Worm (Caenorhabditis elegans) whole organism, L3 larva: ENCODE data around the gene snu-23.
A peak's percentile ranks its signal among the peaks of the same experiment; 100 is the strongest.

Experiments used
- aly-2 ChIP-seq: fragments of 150-350 bp; optimal IDR thresholded peaks from 2 replicates; lab custom pipeline; 2014; ENCODE audit warnings: missing biosample characterization, missing genetic modification characterization
- ama-1 ChIP-seq: fragments of 150-350 bp; optimal IDR thresholded peaks from 2 replicates; lab custom pipeline; 2018
- ceh-16 ChIP-seq: sonication (generic microtip); optimal IDR thresholded peaks from 2 replicates; lab custom pipeline; 2017; ENCODE audit warnings: missing biosample characterization, missing genetic modification characterization
- ceh-28 ChIP-seq: fragments of 150-350 bp; optimal IDR thresholded peaks from 2 replicates; lab custom pipeline; 2014; ENCODE audit warnings: missing biosample characterization, missing genetic modification reagents, missing genetic modification characterization
- ceh-82 ChIP-seq: fragments of 150-350 bp; optimal IDR thresholded peaks from 2 replicates; lab custom pipeline; 2014; ENCODE audit warnings: missing biosample characterization, missing genetic modification characterization
- ceh-9 ChIP-seq: sonication (generic microtip); optimal IDR thresholded peaks from 2 replicates; lab custom pipeline; 2018; ENCODE audit warnings: missing biosample characterization, missing genetic modification characterization
- egl-27 ChIP-seq: sonication (generic microtip); optimal IDR thresholded peaks from 4 replicates; lab custom pipeline; 2017; ENCODE audit warnings: missing biosample characterization, missing genetic modification reagents, missing genetic modification characterization
- egl-5 ChIP-seq: fragments of 150-350 bp; optimal IDR thresholded peaks from 2 replicates; lab custom pipeline; 2017; ENCODE audit warnings: missing biosample characterization, missing genetic modification reagents, missing genetic modification characterization, inconsistent platforms
- elt-1 ChIP-seq: fragments of 150-350 bp; optimal IDR thresholded peaks from 2 replicates; lab custom pipeline; 2014; ENCODE audit warnings: missing biosample characterization, missing genetic modification characterization
- elt-3 ChIP-seq, 3 experiments: fragments of 150-350 bp in 1 of 3; sonication (generic microtip) in 2 of 3; optimal IDR thresholded peaks; 2 replicates in 2 of 3; 4 replicates in 1 of 3; lab custom pipeline; 2014 to 2017; ENCODE audit warnings: missing biosample characterization in 3 of 3, missing genetic modification characterization in 3 of 3
- fkh-10 ChIP-seq: sonication (generic microtip); optimal IDR thresholded peaks from 2 replicates; lab custom pipeline; 2017; ENCODE audit warnings: missing biosample characterization, missing genetic modification reagents, missing genetic modification characterization
- fkh-2 ChIP-seq: fragments of 150-350 bp; optimal IDR thresholded peaks from 2 replicates; lab custom pipeline; 2014; ENCODE audit warnings: missing biosample characterization, missing genetic modification reagents, missing genetic modification characterization
- fos-1 ChIP-seq: fragments of 150-350 bp; optimal IDR thresholded peaks from 2 replicates; lab custom pipeline; 2014; ENCODE audit warnings: missing biosample characterization, missing genetic modification characterization
- hmg-11 ChIP-seq: sonication (generic microtip); optimal IDR thresholded peaks from 2 replicates; lab custom pipeline; 2016; ENCODE audit warnings: missing genetic modification characterization, missing compliant biosample characterization
- jun-1 ChIP-seq: fragments of 150-350 bp; optimal IDR thresholded peaks from 2 replicates; lab custom pipeline; 2014; ENCODE audit warnings: missing biosample characterization, missing genetic modification reagents, missing genetic modification characterization
- lin-15B ChIP-seq: fragments of 150-350 bp; optimal IDR thresholded peaks from 2 replicates; lab custom pipeline; 2014; ENCODE audit warnings: missing biosample characterization, missing genetic modification characterization
- lin-39 ChIP-seq: fragments of 150-350 bp; optimal IDR thresholded peaks from 2 replicates; lab custom pipeline; 2018; ENCODE audit warnings: missing biosample characterization, missing genetic modification reagents, missing genetic modification characterization
- nfya-1 ChIP-seq: sonication (generic microtip); optimal IDR thresholded peaks from 2 replicates; lab custom pipeline; 2017; ENCODE audit warnings: missing genetic modification characterization, mild to moderate bottlenecking, missing compliant biosample characterization, antibody characterized with exemption, moderate library complexity; ENCODE audit not compliant: insufficient read depth
- nhr-11 ChIP-seq: fragments of 150-350 bp; optimal IDR thresholded peaks from 2 replicates; lab custom pipeline; 2014; ENCODE audit warnings: missing biosample characterization, missing genetic modification characterization
- nhr-23 ChIP-seq: fragments of 150-350 bp; optimal IDR thresholded peaks from 2 replicates; lab custom pipeline; 2014; ENCODE audit warnings: missing biosample characterization, missing genetic modification reagents, missing genetic modification characterization
- nhr-25 ChIP-seq: sonication (generic microtip); optimal IDR thresholded peaks from 2 replicates; lab custom pipeline; 2017; ENCODE audit warnings: missing biosample characterization, missing genetic modification characterization
- nhr-28 ChIP-seq: fragments of 150-350 bp; optimal IDR thresholded peaks from 2 replicates; lab custom pipeline; 2014; ENCODE audit warnings: missing biosample characterization, missing genetic modification characterization
- nhr-76 ChIP-seq: fragments of 150-350 bp; sonication (generic microtip); optimal IDR thresholded peaks from 5 replicates; lab custom pipeline; 2014; ENCODE audit warnings: missing biosample characterization, missing genetic modification characterization
- pqm-1 ChIP-seq: fragments of 150-350 bp; optimal IDR thresholded peaks from 2 replicates; lab custom pipeline; 2017; ENCODE audit warnings: missing biosample characterization, missing genetic modification characterization, inconsistent platforms
- sea-2 ChIP-seq: fragments of 150-350 bp; sonication (generic microtip); optimal IDR thresholded peaks from 4 replicates; lab custom pipeline; 2014; ENCODE audit warnings: missing biosample characterization, missing genetic modification reagents, missing genetic modification characterization
- skn-1 ChIP-seq: fragments of 150-350 bp; optimal IDR thresholded peaks from 2 replicates; lab custom pipeline; 2014; ENCODE audit warnings: missing biosample characterization, missing genetic modification characterization
- snpc-4 ChIP-seq: fragments of 150-350 bp; optimal IDR thresholded peaks from 2 replicates; lab custom pipeline; 2014; ENCODE audit warnings: missing biosample characterization, missing genetic modification characterization
- unc-39 ChIP-seq: sonication (generic microtip); optimal IDR thresholded peaks from 4 replicates; lab custom pipeline; 2017; ENCODE audit warnings: missing biosample characterization, missing genetic modification characterization
- unc-62 ChIP-seq: fragments of 150-350 bp; sonication (generic microtip); optimal IDR thresholded peaks from 4 replicates; lab custom pipeline; 2014; ENCODE audit warnings: missing biosample characterization, missing genetic modification reagents, missing genetic modification characterization
- zag-1 ChIP-seq: fragments of 150-350 bp; optimal IDR thresholded peaks from 2 replicates; lab custom pipeline; 2014; ENCODE audit warnings: missing biosample characterization, missing genetic modification characterization
- ztf-4 ChIP-seq: fragments of 150-350 bp; optimal IDR thresholded peaks from 2 replicates; lab custom pipeline; 2014; ENCODE audit warnings: missing biosample characterization, missing genetic modification characterization

The snu-23 gene

DNA sequence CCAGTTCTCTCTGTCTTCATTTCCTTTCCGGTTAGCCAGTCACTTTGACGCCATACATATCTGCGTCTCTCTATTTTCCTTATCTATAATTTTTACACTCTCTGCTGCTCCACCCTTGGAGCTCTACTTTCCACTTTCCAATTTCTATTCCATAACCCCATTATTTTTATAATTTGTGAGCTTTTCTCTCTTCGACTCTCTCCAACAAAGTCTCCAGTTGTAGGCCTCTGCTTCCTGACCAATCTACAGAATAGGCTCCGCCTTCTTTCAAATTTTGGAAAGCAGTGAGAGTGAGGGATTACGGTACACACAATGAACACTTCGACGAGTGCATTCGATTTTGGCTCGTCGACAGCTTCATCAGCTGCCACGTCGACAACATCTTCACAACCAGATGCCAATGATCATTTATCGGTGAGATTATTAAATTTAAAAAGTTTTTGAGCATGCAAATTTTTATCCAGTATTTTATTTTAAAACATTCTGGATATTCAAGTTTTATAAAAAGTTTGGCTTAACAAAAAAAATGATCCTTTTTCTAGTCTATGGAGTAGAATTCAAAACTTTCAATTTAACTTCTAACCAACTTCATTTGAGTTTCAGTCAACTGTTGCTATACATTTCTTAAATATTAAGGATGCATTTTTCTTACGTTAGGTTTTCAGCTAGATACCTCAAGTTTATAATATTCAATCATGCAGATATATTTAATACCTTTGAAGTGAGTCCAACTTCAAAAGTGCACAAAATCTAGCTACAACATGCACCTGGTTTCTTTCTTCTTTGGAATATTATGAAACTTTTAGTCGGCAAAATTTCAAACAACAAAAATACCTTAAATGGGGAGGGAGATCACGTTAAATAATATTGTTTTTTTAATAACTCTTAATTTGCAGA lies 44.5 kb upstream of the snu-23 start, which contains the start of gene egl-5:
Gene egl-5, plus strand, starts transcription at position 216 of the 897 bp plus-strand sequence.
- TF ChIP-seq lin-15B (tag; lab: Kevin White, UChicago) = no peak
- TF ChIP-seq jun-1 (tag; lab: Kevin White, UChicago) = no peak
- TF ChIP-seq pqm-1 (tag; lab: Kevin White, UChicago) = no peak
- TF ChIP-seq nhr-23 = peak; percentile 100
- no peak for TF ChIP-seq nhr-76
- TF ChIP-seq ceh-16 (tag; lab: Kevin White, UChicago) = no peak
- TF ChIP-seq ama-1 (lab: Kevin White, UChicago) = no peak
- no peak for TF ChIP-seq elt-1 (tag; lab: Kevin White, UChicago)
- TF ChIP-seq snpc-4 (tag; lab: Kevin White, UChicago) = no peak
- TF ChIP-seq skn-1 (tag; lab: Kevin White, UChicago) = peak; percentile 100
- TF ChIP-seq sea-2 (GFP tag; lab: Kevin White, UChicago) = no peak
- no peak for TF ChIP-seq fkh-2 (tag; lab: Kevin White, UChicago)
- TF ChIP-seq lin-39 (tag; lab: Kevin White, UChicago) = no peak
- TF ChIP-seq hmg-11 = no peak
- TF ChIP-seq ceh-82 = no peak
- no peak for TF ChIP-seq unc-62 (GFP tag; lab: Kevin White, UChicago)
- no peak for TF ChIP-seq ceh-9 (tag; lab: Kevin White, UChicago)
- peak; percentile 99 for TF ChIP-seq egl-5
- TF ChIP-seq nhr-28 (tag; lab: Kevin White, UChicago) = no peak
- no peak for TF ChIP-seq nhr-25 (tag; lab: Kevin White, UChicago)
- TF ChIP-seq nfya-1 (tag; lab: Kevin White, UChicago) = peak; percentile 79
- TF ChIP-seq aly-2 (tag; lab: Kevin White, UChicago) = no peak
- no peak for TF ChIP-seq zag-1 (tag; lab: Kevin White, UChicago)
- TF ChIP-seq nhr-11 (tag; lab: Kevin White, UChicago) = no peak
- no peak for TF ChIP-seq ztf-4
- TF ChIP-seq fos-1 = no peak

DNA sequence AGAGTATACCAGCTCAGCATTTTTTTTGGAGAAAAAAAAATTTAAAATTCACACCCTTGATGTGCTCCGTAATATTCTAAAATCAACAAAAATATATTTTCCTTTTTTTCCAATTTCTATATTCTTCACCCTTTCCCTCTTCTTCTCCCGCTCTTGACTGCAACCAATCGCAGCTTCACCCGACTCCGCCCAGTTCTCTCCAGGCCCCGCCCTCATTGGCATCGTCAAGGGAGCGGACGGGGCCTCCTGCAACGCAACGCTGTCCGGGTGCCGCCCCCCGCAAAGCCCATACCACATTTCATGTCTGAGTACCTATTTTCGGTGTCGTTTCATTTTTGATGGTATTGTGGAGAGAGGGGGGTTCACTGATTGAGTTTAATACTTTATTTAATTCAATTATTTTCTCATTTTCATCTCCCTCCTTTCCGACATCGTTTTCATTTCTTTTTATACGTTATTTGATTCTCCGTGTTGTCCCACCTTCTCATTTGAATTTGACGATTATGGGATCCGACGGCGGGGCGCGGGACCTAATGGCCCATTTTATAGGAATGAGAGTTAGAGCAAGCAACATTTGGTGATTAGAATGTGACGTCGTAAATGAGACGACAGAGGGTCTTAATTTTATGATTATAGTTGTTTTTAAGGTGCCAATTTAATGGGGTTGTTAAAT lies 42.4 kb upstream of the snu-23 start:
- TF ChIP-seq jun-1 (tag; lab: Kevin White, UChicago) = no peak
- TF ChIP-seq egl-5 = peak; percentile 100
- TF ChIP-seq nfya-1 (tag; lab: Kevin White, UChicago) = peak; percentile 96

DNA sequence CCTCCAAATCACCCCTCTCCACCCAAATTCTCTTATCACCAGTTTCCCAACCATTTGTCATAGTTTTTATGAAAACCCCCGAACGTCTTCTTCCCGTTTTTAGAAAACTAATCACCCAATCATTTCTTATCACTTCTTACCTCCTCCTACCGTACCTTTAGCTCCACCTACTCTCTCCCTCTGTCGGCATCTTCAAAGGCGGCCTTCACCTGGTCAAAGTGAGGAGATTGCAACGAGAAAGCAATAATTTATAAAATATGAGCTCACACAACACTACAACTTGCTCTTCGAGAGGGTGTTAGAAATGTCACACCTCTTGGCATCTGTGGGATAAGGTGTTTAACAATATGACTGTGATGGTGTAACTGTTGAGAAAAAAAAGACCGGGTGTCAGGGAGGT lies 39.1 kb upstream of the snu-23 start:
- TF ChIP-seq fkh-2 (tag; lab: Kevin White, UChicago) (no peak), egl-5 (peak; percentile 98), nfya-1 (tag; lab: Kevin White, UChicago) (peak; percentile 11)

DNA sequence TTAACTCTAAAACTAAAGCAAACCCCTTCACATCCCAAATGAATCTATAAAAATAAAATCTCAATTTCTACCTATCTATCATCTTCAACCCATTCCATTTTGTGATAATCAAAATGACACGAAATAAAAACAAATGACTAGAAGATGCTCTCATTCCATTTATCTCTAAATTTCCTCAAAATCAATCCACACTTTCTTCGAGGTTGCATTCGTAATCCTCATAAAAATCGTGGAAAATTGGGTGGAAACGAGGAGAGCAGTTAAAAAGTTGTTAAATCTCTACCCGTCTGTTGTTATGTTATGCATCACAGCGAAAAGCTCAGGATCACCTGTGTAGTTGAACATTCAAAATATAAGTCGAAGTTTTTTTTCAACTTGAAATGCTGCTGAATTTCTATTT lies 37.0 kb upstream of the snu-23 start:
- TF ChIP-seq egl-5 = peak; percentile 100
- no peak for TF ChIP-seq ceh-9 (tag; lab: Kevin White, UChicago)

DNA sequence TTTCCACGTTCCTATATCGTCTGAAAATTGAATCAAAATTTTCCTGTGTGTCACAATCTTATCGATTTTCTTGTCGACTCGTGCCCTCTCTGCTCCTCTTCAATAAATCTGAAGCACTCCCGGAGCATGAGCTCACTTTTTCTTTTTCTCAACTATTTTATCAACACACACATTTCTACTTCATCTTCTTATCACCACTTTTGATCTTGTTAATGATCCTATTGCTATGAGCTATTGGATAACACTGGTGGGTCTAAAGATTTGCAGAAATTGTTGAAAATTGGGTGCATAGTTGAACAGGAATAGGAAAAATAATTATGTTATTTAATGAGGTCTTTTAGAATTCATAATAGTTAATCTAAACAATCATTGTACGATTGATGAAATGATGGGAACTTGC lies 35.3 kb upstream of the snu-23 start:
- TF ChIP-seq egl-5 (peak; percentile 98), nhr-76 (no peak), ztf-4 (no peak), fkh-10 (GFP tag; lab: Kevin White, UChicago) (no peak), pqm-1 (tag; lab: Kevin White, UChicago) (no peak)

DNA sequence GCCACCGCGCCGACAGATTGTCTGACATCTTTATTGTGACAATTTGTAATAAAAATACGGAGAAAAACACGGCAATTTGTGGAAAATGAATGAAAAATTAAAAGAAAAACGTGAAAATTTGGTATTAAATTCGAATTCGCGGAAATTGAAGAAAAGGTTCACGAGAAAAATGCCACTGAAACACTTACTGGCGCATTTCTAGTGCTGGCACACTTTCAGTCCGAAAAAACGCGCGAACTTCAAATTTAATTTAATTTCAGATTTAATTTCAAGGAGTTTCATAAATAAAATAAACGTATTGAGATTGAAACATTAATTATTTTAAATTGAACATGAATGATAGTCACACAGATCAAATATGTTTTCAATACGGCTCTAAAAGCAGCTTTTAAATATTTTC lies 25.4 kb upstream of the snu-23 start, which contains the start of gene cyk-7:
Gene cyk-7, minus strand, starts transcription at position 99 of the 400 bp plus-strand sequence.
- TF ChIP-seq elt-3 (tag; optimal IDR thresholded peaks at IDR 0.05; lab: Kevin White, UChicago) (no peak), nhr-28 (tag; lab: Kevin White, UChicago) (no peak), unc-39 (no peak), ceh-28 (tag; lab: Kevin White, UChicago) (no peak), fkh-10 (GFP tag; lab: Kevin White, UChicago) (no peak), aly-2 (tag; lab: Kevin White, UChicago) (no peak), snpc-4 (tag; lab: Kevin White, UChicago) (no peak), skn-1 (tag; lab: Kevin White, UChicago) (no peak), ama-1 (lab: Kevin White, UChicago) (no peak), egl-27 (tag; lab: Kevin White, UChicago) (no peak), ztf-4 (no peak), jun-1 (tag; lab: Kevin White, UChicago) (no peak)
